Fruit fly (Drosophila melanogaster): ENCODE measurements around the gene Pino.

The Pino gene

DNA sequence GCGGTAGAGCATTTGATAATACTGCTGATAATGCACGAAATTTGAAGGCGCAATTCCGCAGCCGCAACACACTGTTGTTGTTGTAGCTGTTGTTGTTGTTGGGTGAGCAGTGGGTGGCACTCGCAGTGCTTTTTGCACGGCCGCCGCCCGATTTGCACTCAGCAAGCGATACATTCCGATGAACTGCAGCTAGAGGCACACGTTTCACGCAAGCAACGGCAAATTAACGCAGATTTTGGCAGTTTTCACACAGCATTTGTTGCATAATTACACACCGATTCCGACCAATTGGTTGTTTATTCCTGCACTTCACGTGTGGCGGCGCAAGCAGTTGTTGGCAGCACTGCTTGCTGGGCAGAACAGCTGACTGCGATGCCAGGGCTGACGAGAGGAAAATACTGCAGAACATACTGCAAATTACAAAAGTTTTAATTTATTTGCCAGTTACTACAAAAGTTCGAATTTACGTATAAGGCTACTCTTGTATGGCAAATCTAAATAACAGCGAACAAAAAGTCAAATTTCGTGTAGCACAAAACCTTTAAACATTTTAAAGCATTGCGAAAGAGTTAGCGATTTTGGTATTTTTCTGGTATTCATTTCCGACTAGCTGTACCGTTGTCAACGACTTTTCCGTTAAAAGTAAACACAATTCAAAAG is 20.6 kb downstream of the Pino start, which contains the start of the genes PolrMT and CG14339:
Gene PolrMT, minus strand, starts transcription at position 345 of the 660 bp plus-strand sequence.
Gene CG14339, plus strand, starts transcription at position 512 of the 660 bp plus-strand sequence.
- TF ChIP-seq CG5204 (GFP tag; optimal IDR thresholded peaks at IDR 0.05) (no peak), tj (GFP tag; optimal IDR thresholded peaks at IDR 0.05) (peak; percentile 94), CG12768 (GFP tag; optimal IDR thresholded peaks at IDR 0.05) (peak; percentile 21), ovo (GFP tag; optimal IDR thresholded peaks at IDR 0.05) (peak; percentile 1), cnc (optimal IDR thresholded peaks at IDR 0.05) (no peak), Clk (GFP tag; optimal IDR thresholded peaks at IDR 0.05) (no peak), cic (GFP tag; optimal IDR thresholded peaks at IDR 0.05) (peak; percentile 42), Mnt (GFP tag; optimal IDR thresholded peaks at IDR 0.05) (peak; percentile 97), CG11617 (GFP tag; optimal IDR thresholded peaks at IDR 0.05) (peak; percentile 45), toe (GFP tag; optimal IDR thresholded peaks at IDR 0.05) (no peak), CG33017 (tag; optimal IDR thresholded peaks at IDR 0.05) (peak; percentile 9), bab1 (GFP tag; optimal IDR thresholded peaks at IDR 0.05) (peak; percentile 45), Crg-1 (GFP tag; optimal IDR thresholded peaks at IDR 0.05) (peak; percentile 45), CG14711 (tag; optimal IDR thresholded peaks at IDR 0.05) (no peak), CG1620 (GFP tag; optimal IDR thresholded peaks at IDR 0.05) (no peak)

DNA sequence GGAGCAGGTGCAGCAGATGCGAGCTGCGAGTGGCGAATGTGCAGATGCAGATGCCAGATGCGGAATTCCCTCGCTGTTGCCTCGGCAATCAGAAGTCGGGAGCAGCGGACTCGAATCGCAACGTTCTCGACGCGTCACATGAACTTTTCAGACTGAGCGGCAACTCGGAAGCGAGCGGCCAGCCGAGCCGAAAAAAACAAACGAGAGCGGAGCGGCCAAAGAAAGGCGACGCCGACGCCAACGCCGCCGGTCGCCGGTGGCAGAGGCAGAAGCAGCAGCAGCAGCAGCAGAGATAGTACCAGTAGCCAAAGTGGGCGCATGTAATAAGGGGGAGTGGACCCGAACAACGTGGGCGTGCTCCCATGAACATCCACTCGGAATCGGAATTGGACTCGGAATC is 26.4 kb downstream of the Pino start, which contains the start of gene CG4629:
Gene CG4629, minus strand, starts transcription at position 156 of the 400 bp plus-strand sequence.
- TF ChIP-seq CG12768 (GFP tag; optimal IDR thresholded peaks at IDR 0.05) (peak; percentile 44), kay (GFP tag; ENCODE audit: borderline replicate concordance) (no peak), Mnt (GFP tag; optimal IDR thresholded peaks at IDR 0.05) (peak; percentile 72), CG11617 (GFP tag; optimal IDR thresholded peaks at IDR 0.05) (peak; percentile 2), toe (GFP tag; optimal IDR thresholded peaks at IDR 0.05) (no peak), tj (GFP tag; optimal IDR thresholded peaks at IDR 0.05) (peak; percentile 6), pad (GFP tag; optimal IDR thresholded peaks at IDR 0.05) (peak; percentile 70), cic (GFP tag; optimal IDR thresholded peaks at IDR 0.05) (peak; percentile 33), CG1620 (GFP tag; optimal IDR thresholded peaks at IDR 0.05) (no peak), ovo (GFP tag; optimal IDR thresholded peaks at IDR 0.05) (no peak), CG7045 (GFP tag; optimal IDR thresholded peaks at IDR 0.05) (no peak), bab1 (GFP tag; optimal IDR thresholded peaks at IDR 0.05) (no peak), Clk (GFP tag; optimal IDR thresholded peaks at IDR 0.05) (no peak), CG33017 (tag; optimal IDR thresholded peaks at IDR 0.05) (peak; percentile 29), Crg-1 (GFP tag; optimal IDR thresholded peaks at IDR 0.05) (no peak), Hr96 (GFP tag; optimal IDR thresholded peaks at IDR 0.05) (peak; percentile 6)

dm6 chr2L:1095450-1095849 is 33.3 kb downstream of the Pino start:
- TF ChIP-seq CG1620 (GFP tag; optimal IDR thresholded peaks at IDR 0.05) = no peak
- no peak for TF ChIP-seq cnc (optimal IDR thresholded peaks at IDR 0.05)
- TF ChIP-seq CG11617 (GFP tag; optimal IDR thresholded peaks at IDR 0.05) = no peak
- no peak for TF ChIP-seq CG12768 (GFP tag; optimal IDR thresholded peaks at IDR 0.05)
- TF ChIP-seq CG7101 (tag; optimal IDR thresholded peaks at IDR 0.05) = no peak

- no peak for TF ChIP-seq cic (GFP tag; optimal IDR thresholded peaks at IDR 0.05)
- no peak for TF ChIP-seq CG33017 (tag; optimal IDR thresholded peaks at IDR 0.05)
- no peak for TF ChIP-seq CG14711 (tag; optimal IDR thresholded peaks at IDR 0.05)
- TF ChIP-seq bab1 (GFP tag; optimal IDR thresholded peaks at IDR 0.05) = no peak
- TF ChIP-seq toe (GFP tag; optimal IDR thresholded peaks at IDR 0.05) = no peak
- no peak for TF ChIP-seq CG7101 (tag; optimal IDR thresholded peaks at IDR 0.05)
- TF ChIP-seq CG11617 (GFP tag; optimal IDR thresholded peaks at IDR 0.05) = no peak
- TF ChIP-seq CG12768 (GFP tag; optimal IDR thresholded peaks at IDR 0.05) = no peak
- TF ChIP-seq tj (GFP tag; optimal IDR thresholded peaks at IDR 0.05) = no peak
- TF ChIP-seq ovo (GFP tag; optimal IDR thresholded peaks at IDR 0.05) = no peak
- TF ChIP-seq kay (GFP tag; ENCODE audit: borderline replicate concordance) = no peak
These were observed 34.0 kb downstream of the Pino start for dm6 chr2L:1094724-1095123.

- TF ChIP-seq cic (GFP tag; optimal IDR thresholded peaks at IDR 0.05) = no peak
- no peak for TF ChIP-seq Clk (GFP tag; optimal IDR thresholded peaks at IDR 0.05)
- no peak for TF ChIP-seq pad (GFP tag; optimal IDR thresholded peaks at IDR 0.05)
- no peak for TF ChIP-seq Crg-1 (GFP tag; optimal IDR thresholded peaks at IDR 0.05)
- TF ChIP-seq CG7101 (tag; optimal IDR thresholded peaks at IDR 0.05) = peak; percentile 8
- no peak for TF ChIP-seq CG33017 (tag; optimal IDR thresholded peaks at IDR 0.05)
- no peak for TF ChIP-seq ovo (GFP tag; optimal IDR thresholded peaks at IDR 0.05)
- no peak for TF ChIP-seq CG7045 (GFP tag; optimal IDR thresholded peaks at IDR 0.05)
- TF ChIP-seq tj (GFP tag; optimal IDR thresholded peaks at IDR 0.05) = peak; percentile 84
- no peak for TF ChIP-seq CG1620 (GFP tag; optimal IDR thresholded peaks at IDR 0.05)
- TF ChIP-seq Mnt (GFP tag; optimal IDR thresholded peaks at IDR 0.05) = no peak
- TF ChIP-seq toe (GFP tag; optimal IDR thresholded peaks at IDR 0.05) = no peak
- no peak for TF ChIP-seq Hr96 (GFP tag; optimal IDR thresholded peaks at IDR 0.05)
- peak; percentile 32 for TF ChIP-seq bab1 (GFP tag; optimal IDR thresholded peaks at IDR 0.05)
- TF ChIP-seq kay (GFP tag; ENCODE audit: borderline replicate concordance) = no peak
- no peak for TF ChIP-seq CG12768 (GFP tag; optimal IDR thresholded peaks at IDR 0.05)
- no peak for TF ChIP-seq CG14711 (tag; optimal IDR thresholded peaks at IDR 0.05)
- TF ChIP-seq CG5204 (GFP tag; optimal IDR thresholded peaks at IDR 0.05) = no peak
- no peak for TF ChIP-seq cnc (optimal IDR thresholded peaks at IDR 0.05)
- no peak for TF ChIP-seq CG11617 (GFP tag; optimal IDR thresholded peaks at IDR 0.05)
These were observed 37.1 kb downstream of the Pino start for dm6 chr2L:1091675-1092074.

- TF ChIP-seq CG7101 (tag; optimal IDR thresholded peaks at IDR 0.05) = no peak
- TF ChIP-seq CG14711 (tag; optimal IDR thresholded peaks at IDR 0.05) = peak; percentile 31
- no peak for TF ChIP-seq ovo (GFP tag; optimal IDR thresholded peaks at IDR 0.05)
- TF ChIP-seq CG33017 (tag; optimal IDR thresholded peaks at IDR 0.05) = peak; percentile 31
- TF ChIP-seq cic (GFP tag; optimal IDR thresholded peaks at IDR 0.05) = no peak
- TF ChIP-seq CG5204 (GFP tag; optimal IDR thresholded peaks at IDR 0.05) = no peak
- TF ChIP-seq Mnt (GFP tag; optimal IDR thresholded peaks at IDR 0.05) = no peak
- TF ChIP-seq Crg-1 (GFP tag; optimal IDR thresholded peaks at IDR 0.05) = no peak
- no peak for TF ChIP-seq bab1 (GFP tag; optimal IDR thresholded peaks at IDR 0.05)
- no peak for TF ChIP-seq toe (GFP tag; optimal IDR thresholded peaks at IDR 0.05)
- TF ChIP-seq CG1620 (GFP tag; optimal IDR thresholded peaks at IDR 0.05) = no peak
- no peak for TF ChIP-seq Clk (GFP tag; optimal IDR thresholded peaks at IDR 0.05)
- TF ChIP-seq tj (GFP tag; optimal IDR thresholded peaks at IDR 0.05) = peak; percentile 23
- TF ChIP-seq kay (GFP tag; ENCODE audit: borderline replicate concordance) = no peak
- no peak for TF ChIP-seq CG11617 (GFP tag; optimal IDR thresholded peaks at IDR 0.05)
- no peak for TF ChIP-seq cnc (optimal IDR thresholded peaks at IDR 0.05)
- peak; percentile 73 for TF ChIP-seq CG7045 (GFP tag; optimal IDR thresholded peaks at IDR 0.05)
- peak; percentile 37 for TF ChIP-seq Hr96 (GFP tag; optimal IDR thresholded peaks at IDR 0.05)
- TF ChIP-seq pad (GFP tag; optimal IDR thresholded peaks at IDR 0.05) = peak; percentile 2
- peak; percentile 55 for TF ChIP-seq CG12768 (GFP tag; optimal IDR thresholded peaks at IDR 0.05)
These were observed 42.3 kb downstream of the Pino start for dm6 chr2L:1086312-1086906.

Measured in whole organism, adult.